Fruit fly (Drosophila melanogaster) whole organism, embryonic: ENCODE data around the gene CG14966.

Experiments
- CG10321 ChIP-seq: fragments of 200-800 bp; sonication (Bioruptor generic); IDR thresholded peaks from 2 replicates; pipeline ENCODE4 v1.3.6; 2022; ENCODE audit warnings: missing biosample characterization, missing genetic modification characterization
- CG11456 ChIP-seq: fragments of 200-800 bp; sonication (Bioruptor generic); IDR thresholded peaks from 3 replicates; pipeline ENCODE4 v1.3.6; 2022; ENCODE audit warnings: missing biosample characterization, missing genetic modification characterization
- CG12769 ChIP-seq: fragments of 200-800 bp; sonication (Bioruptor generic); optimal IDR thresholded peaks from 2 replicates; lab custom pipeline; 2019; ENCODE audit warnings: missing biosample characterization, mild to moderate bottlenecking, missing genetic modification characterization, moderate library complexity
- CG13424 ChIP-seq: fragments of 200-800 bp; sonication (Bioruptor generic); optimal IDR thresholded peaks from 2 replicates; lab custom pipeline; 2019; ENCODE audit warnings: missing biosample characterization, mild to moderate bottlenecking, missing genetic modification characterization, moderate library complexity
- CG15514 ChIP-seq: fragments of 200-800 bp; sonication (Bioruptor generic); optimal IDR thresholded peaks from 3 replicates; lab custom pipeline; 2017; ENCODE audit warnings: missing biosample characterization, missing genetic modification characterization, mild to moderate bottlenecking, moderate library complexity, missing genetic modification reagents
- CG17361 ChIP-seq: fragments of 200-800 bp; sonication (Bioruptor generic); IDR thresholded peaks from 3 replicates; pipeline ENCODE4 v1.3.6; 2022; ENCODE audit warnings: missing biosample characterization, missing genetic modification characterization
- CG17612 ChIP-seq: fragments of 200-800 bp; sonication (Bioruptor generic); IDR thresholded peaks from 2 replicates; pipeline ENCODE4 v1.3.6; 2022; ENCODE audit warnings: missing biosample characterization, missing genetic modification characterization
- CG1792 ChIP-seq: fragments of 200-800 bp; sonication (Bioruptor generic); optimal IDR thresholded peaks from 2 replicates; lab custom pipeline; 2016; ENCODE audit warnings: missing biosample characterization, missing genetic modification characterization
- CG2120 ChIP-seq: fragments of 200-800 bp; sonication (Bioruptor generic); optimal IDR thresholded peaks from 3 replicates; lab custom pipeline; 2016; ENCODE audit warnings: missing biosample characterization, missing genetic modification characterization
- CG2875 ChIP-seq: fragments of 200-800 bp; sonication (Bioruptor generic); optimal IDR thresholded peaks from 2 replicates; lab custom pipeline; 2017; ENCODE audit warnings: missing biosample characterization, mild to moderate bottlenecking, missing genetic modification characterization, missing genetic modification reagents
- CG30431 ChIP-seq: fragments of 200-800 bp; sonication (Bioruptor generic); optimal IDR thresholded peaks from 2 replicates; lab custom pipeline; 2017; ENCODE audit warnings: missing biosample characterization, missing genetic modification characterization
- CG43689 ChIP-seq: fragments of 200-800 bp; sonication (Bioruptor generic); IDR thresholded peaks from 2 replicates; pipeline ENCODE4 v1.3.6; 2022; ENCODE audit warnings: missing biosample characterization, missing genetic modification characterization
- CG4617 ChIP-seq: fragments of 200-800 bp; sonication (Bioruptor generic); optimal IDR thresholded peaks from 3 replicates; lab custom pipeline; 2016; ENCODE audit warnings: missing biosample characterization, missing genetic modification characterization, borderline replicate concordance
- CG6813 ChIP-seq: fragments of 200-800 bp; sonication (Bioruptor generic); optimal IDR thresholded peaks from 2 replicates; lab custom pipeline; 2017; ENCODE audit warnings: missing biosample characterization, missing genetic modification characterization, mild to moderate bottlenecking, moderate library complexity, missing genetic modification reagents
- CG7786 ChIP-seq: fragments of 200-800 bp; sonication (Bioruptor generic); optimal IDR thresholded peaks from 2 replicates; lab custom pipeline; 2016; ENCODE audit warnings: missing biosample characterization, missing genetic modification characterization
- CG9817 ChIP-seq: fragments of 200-800 bp; sonication (Bioruptor generic); optimal IDR thresholded peaks from 2 replicates; lab custom pipeline; 2018; ENCODE audit warnings: missing biosample characterization, mild to moderate bottlenecking, missing genetic modification characterization, moderate library complexity
- CkIIα-i1 ChIP-seq: fragments of 200-800 bp; sonication (Bioruptor generic); IDR thresholded peaks from 2 replicates; pipeline ENCODE4 v1.3.6; 2022; ENCODE audit warnings: missing biosample characterization, missing genetic modification characterization
- Dbx ChIP-seq: fragments of 200-800 bp; sonication (Bioruptor generic); IDR thresholded peaks from 3 replicates; pipeline ENCODE4 v1.3.6; 2022; ENCODE audit warnings: missing biosample characterization, missing genetic modification characterization
- E2f1 ChIP-seq: fragments of 200-800 bp; sonication (Bioruptor generic); IDR thresholded peaks from 2 replicates; pipeline ENCODE4 v1.3.6; 2022; ENCODE audit warnings: missing biosample characterization, missing genetic modification characterization
- Eip74EF ChIP-seq, 2 experiments: fragments of 200-800 bp in 1 of 2; fragments of >200 bp in 1 of 2; sonication (Bioruptor generic) in 1 of 2; optimal IDR thresholded peaks; 2 replicates each; lab custom pipeline; 2017 to 2019; ENCODE audit warnings: missing biosample characterization in 2 of 2, missing genetic modification characterization in 2 of 2, mild to moderate bottlenecking in 1 of 2, moderate library complexity in 1 of 2
- Gsc ChIP-seq: fragments of 200-800 bp; sonication (Bioruptor generic); IDR thresholded peaks from 2 replicates; pipeline ENCODE4 v1.3.6; 2022; ENCODE audit warnings: missing biosample characterization, missing genetic modification characterization
- HmgD ChIP-seq: fragments of 200-800 bp; sonication (Bioruptor generic); optimal IDR thresholded peaks from 3 replicates; lab custom pipeline; 2016; ENCODE audit warnings: missing biosample characterization, missing genetic modification characterization
- Hsf ChIP-seq: fragments of 200-800 bp; sonication (Bioruptor generic); optimal IDR thresholded peaks from 3 replicates; lab custom pipeline; 2016; ENCODE audit warnings: missing biosample characterization, missing genetic modification characterization
- Mrtf ChIP-seq: fragments of 200-800 bp; sonication (Bioruptor generic); IDR thresholded peaks from 3 replicates; pipeline ENCODE4 v1.3.6; 2022; ENCODE audit warnings: missing biosample characterization, missing genetic modification characterization
- NC2β ChIP-seq: fragments of 200-800 bp; sonication (Bioruptor generic); optimal IDR thresholded peaks from 2 replicates; lab custom pipeline; 2016; ENCODE audit warnings: missing biosample characterization, missing genetic modification characterization
- Nf-YB ChIP-seq: fragments of 200-800 bp; sonication (Bioruptor generic); optimal IDR thresholded peaks from 3 replicates; lab custom pipeline; 2019; ENCODE audit warnings: missing biosample characterization, mild to moderate bottlenecking, missing genetic modification characterization, moderate library complexity
- Optix ChIP-seq: fragments of 200-800 bp; sonication (Bioruptor generic); IDR thresholded peaks from 3 replicates; pipeline ENCODE4 v1.3.6; 2022; ENCODE audit warnings: missing biosample characterization, missing genetic modification characterization
- PHDP ChIP-seq: fragments of 200-800 bp; sonication (Bioruptor generic); optimal IDR thresholded peaks from 3 replicates; lab custom pipeline; 2018; ENCODE audit warnings: missing biosample characterization, mild to moderate bottlenecking, missing genetic modification characterization, moderate library complexity
- Rfx ChIP-seq: fragments of 200-800 bp; sonication (Bioruptor generic); IDR thresholded peaks from 2 replicates; pipeline ENCODE4 v1.3.6; 2022; ENCODE audit warnings: missing biosample characterization, missing genetic modification characterization
- Tbp ChIP-seq: fragments of >200 bp; optimal IDR thresholded peaks from 2 replicates; lab custom pipeline; 2018; ENCODE audit warnings: missing biosample characterization, missing genetic modification characterization
- bowl ChIP-seq: fragments of 200-800 bp; sonication (Bioruptor generic); IDR thresholded peaks from 2 replicates; pipeline ENCODE4 v1.3.6; 2022; ENCODE audit warnings: missing biosample characterization, missing genetic modification characterization
- corto ChIP-seq: fragments of 200-800 bp; sonication (Bioruptor generic); optimal IDR thresholded peaks from 2 replicates; lab custom pipeline; 2016; ENCODE audit warnings: missing biosample characterization, mild to moderate bottlenecking, missing genetic modification characterization, moderate library complexity
- crol ChIP-seq: fragments of 200-800 bp; sonication (Bioruptor generic); IDR thresholded peaks from 2 replicates; pipeline ENCODE4 v1.3.6; 2022; ENCODE audit warnings: missing biosample characterization, missing genetic modification characterization
- fd3F ChIP-seq: fragments of 200-800 bp; sonication (Bioruptor generic); optimal IDR thresholded peaks from 2 replicates; lab custom pipeline; 2018; ENCODE audit warnings: missing biosample characterization, mild to moderate bottlenecking, missing genetic modification characterization, moderate library complexity
- fd64A ChIP-seq: fragments of 200-800 bp; sonication (Bioruptor generic); optimal IDR thresholded peaks from 3 replicates; lab custom pipeline; 2018; ENCODE audit warnings: missing biosample characterization, mild to moderate bottlenecking, missing genetic modification characterization
- gcm ChIP-seq: fragments of 200-800 bp; sonication (Bioruptor generic); optimal IDR thresholded peaks from 2 replicates; lab custom pipeline; 2019; ENCODE audit warnings: missing biosample characterization, mild to moderate bottlenecking, missing genetic modification characterization, moderate library complexity
- h ChIP-seq: fragments of >200 bp; optimal IDR thresholded peaks from 2 replicates; lab custom pipeline; 2017
- ham ChIP-seq: fragments of 200-800 bp; sonication (Bioruptor generic); IDR thresholded peaks from 2 replicates; pipeline ENCODE4 v1.3.6; 2022; ENCODE audit warnings: missing biosample characterization, missing genetic modification characterization
- kni ChIP-seq: fragments of 200-800 bp; sonication (Bioruptor generic); optimal IDR thresholded peaks from 3 replicates; lab custom pipeline; 2017; ENCODE audit warnings: mild to moderate bottlenecking, missing biosample characterization, missing genetic modification reagents, missing genetic modification characterization
- knrl ChIP-seq: fragments of 200-800 bp; sonication (Bioruptor generic); IDR thresholded peaks from 3 replicates; pipeline ENCODE4 v1.3.6; 2022; ENCODE audit warnings: missing biosample characterization, missing genetic modification characterization; ENCODE audit not compliant: partially characterized antibody
- lilli ChIP-seq: fragments of 200-800 bp; sonication (Bioruptor generic); optimal IDR thresholded peaks from 3 replicates; lab custom pipeline; 2016; ENCODE audit warnings: missing biosample characterization, missing genetic modification characterization
- mam ChIP-seq: fragments of 200-800 bp; sonication (Bioruptor generic); optimal IDR thresholded peaks from 3 replicates; lab custom pipeline; 2016; ENCODE audit warnings: missing biosample characterization, missing genetic modification characterization
- pros ChIP-seq: fragments of 200-800 bp; sonication (Bioruptor generic); optimal IDR thresholded peaks from 3 replicates; lab custom pipeline; 2019; ENCODE audit warnings: missing biosample characterization, mild to moderate bottlenecking, missing genetic modification characterization, moderate library complexity
- pum ChIP-seq: fragments of 200-800 bp; sonication (Bioruptor generic); optimal IDR thresholded peaks from 2 replicates; lab custom pipeline; 2016; ENCODE audit warnings: missing biosample characterization, missing genetic modification characterization
- sens ChIP-seq: fragments of 200-800 bp; sonication (Bioruptor generic); peaks from one replicate; lab custom pipeline; 2016; ENCODE audit warnings: missing biosample characterization, missing genetic modification characterization
- sna ChIP-seq: fragments of 200-800 bp; sonication (Bioruptor generic); IDR thresholded peaks from 2 replicates; pipeline ENCODE4 v1.3.6; 2022; ENCODE audit warnings: missing biosample characterization, missing genetic modification characterization; ENCODE audit not compliant: partially characterized antibody
- stwl ChIP-seq: fragments of 200-800 bp; sonication (Bioruptor generic); optimal IDR thresholded peaks from 3 replicates; lab custom pipeline; 2018; ENCODE audit warnings: missing biosample characterization, mild to moderate bottlenecking, missing genetic modification characterization, moderate library complexity
- sug ChIP-seq: fragments of 200-800 bp; optimal IDR thresholded peaks from 2 replicates; lab custom pipeline; 2019; ENCODE audit warnings: missing biosample characterization, mild to moderate bottlenecking, missing genetic modification characterization, moderate library complexity
- toy ChIP-seq: fragments of 200-800 bp; sonication (Bioruptor generic); IDR thresholded peaks from 2 replicates; pipeline ENCODE4 v1.3.6; 2022; ENCODE audit warnings: missing biosample characterization, missing genetic modification characterization
- tx ChIP-seq: fragments of 200-800 bp; sonication (Bioruptor generic); optimal IDR thresholded peaks from 2 replicates; lab custom pipeline; 2016; ENCODE audit warnings: missing biosample characterization, missing genetic modification characterization

Gene CG14966

DNA sequence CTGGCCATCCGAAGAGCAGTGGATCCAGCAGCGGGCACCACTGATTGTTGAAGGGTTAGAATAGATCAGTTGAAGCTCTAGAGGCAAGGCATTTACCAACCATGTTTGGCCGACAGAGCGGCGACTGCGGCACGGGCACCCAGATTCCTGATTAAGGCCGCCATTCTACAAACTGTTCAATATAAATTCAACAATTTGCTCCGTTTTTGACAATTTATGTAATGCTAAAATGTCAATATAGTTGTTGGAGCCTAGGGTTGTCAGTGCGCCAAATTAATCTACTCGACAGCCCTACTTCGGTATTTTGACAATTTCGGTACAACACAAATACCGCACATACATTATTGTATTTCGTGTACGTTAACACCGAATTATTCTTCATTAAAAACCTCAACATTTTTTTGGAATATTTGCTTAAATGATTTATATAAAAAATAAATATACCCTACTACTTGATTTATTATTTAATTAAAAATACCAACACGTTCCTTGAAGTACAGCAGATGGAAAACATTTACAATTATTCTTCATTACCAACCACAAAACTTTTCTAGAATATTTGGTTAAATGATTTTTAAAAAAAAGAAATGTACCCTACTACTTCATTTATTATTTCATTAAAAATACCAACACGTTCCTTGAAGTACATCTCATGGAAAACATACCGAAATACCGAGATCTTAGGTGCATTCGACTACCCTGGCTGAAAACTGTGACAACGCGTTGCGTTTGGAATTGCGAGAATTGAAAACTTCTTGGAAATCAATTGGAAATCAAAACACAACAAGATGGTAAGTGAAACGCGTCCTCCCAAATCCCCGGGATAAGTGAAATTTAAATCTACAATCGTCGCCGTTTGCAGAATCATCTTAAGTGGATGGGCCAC is 37.9 kb downstream of the CG14966 start, which contains the start of the genes ND-30 and CG15812 (continued):
- TF ChIP-seq CG7786 (GFP tag; lab: Kevin White, UChicago), result no peak
- TF ChIP-seq stwl (tag; lab: Kevin White, UChicago), result peak; percentile 46
- no peak for TF ChIP-seq CG1792 (GFP tag; lab: Kevin White, UChicago)
- TF ChIP-seq HmgD (GFP tag; lab: Kevin White, UChicago), result no peak
- no peak for TF ChIP-seq CG9817 (tag; lab: Kevin White, UChicago)
- TF ChIP-seq CG12769 (tag; lab: Kevin White, UChicago), result no peak
- TF ChIP-seq mam (GFP tag; lab: Kevin White, UChicago), result no peak
- TF ChIP-seq CG2120 (GFP tag; lab: Kevin White, UChicago), result peak; percentile 7
- no peak for TF ChIP-seq Nf-YB (GFP tag; lab: Kevin White, UChicago)
- no peak for TF ChIP-seq fd64A
- TF ChIP-seq knrl (GFP tag; lab: Robert Waterston, UW), result no peak
- no peak for TF ChIP-seq ham
- TF ChIP-seq CG6813 (GFP tag; lab: Kevin White, UChicago), result no peak
- peak; percentile 38 for TF ChIP-seq CG13424
- TF ChIP-seq sug (tag; lab: Kevin White, UChicago), result peak; percentile 30
- TF ChIP-seq CkIIα-i1, result no peak
- no peak for TF ChIP-seq CG2875 (GFP tag; lab: Kevin White, UChicago)
- no peak for TF ChIP-seq PHDP (tag; lab: Kevin White, UChicago)
- no peak for TF ChIP-seq Hsf
- peak; percentile 47 for TF ChIP-seq CG4617 (GFP tag; lab: Kevin White, UChicago)
- TF ChIP-seq gcm, result no peak
- TF ChIP-seq CG43689, result no peak
- TF ChIP-seq Eip74EF (GFP tag; optimal IDR thresholded peaks at IDR 0.05; lab: Kevin White, UChicago), result no peak
- TF ChIP-seq NC2β (GFP tag; lab: Kevin White, UChicago), result no peak
- TF ChIP-seq Dbx (GFP tag; lab: Robert Waterston, UW), result no peak
- no peak for TF ChIP-seq Gsc (GFP tag; lab: Robert Waterston, UW)
- TF ChIP-seq sna (GFP tag; lab: Robert Waterston, UW), result no peak
- TF ChIP-seq corto (GFP tag; lab: Kevin White, UChicago), result no peak
- TF ChIP-seq CG15514 (GFP tag; lab: Kevin White, UChicago), result peak; percentile 11
- no peak for TF ChIP-seq Tbp (GFP tag; lab: Kevin White, UChicago)
- TF ChIP-seq Rfx, result peak; percentile 22; the same call in 1 of the 2 replicates
- no peak for TF ChIP-seq kni (GFP tag; lab: Kevin White, UChicago)
- no peak for TF ChIP-seq fd3F
- TF ChIP-seq CG17612, result no peak
- no peak for TF ChIP-seq h
- no peak for TF ChIP-seq toy
- TF ChIP-seq tx (GFP tag; lab: Kevin White, UChicago), result no peak
- TF ChIP-seq Mrtf (GFP tag; lab: Robert Waterston, UW), result no peak
- no peak for TF ChIP-seq CG11456 (GFP tag; lab: Robert Waterston, UW)
- TF ChIP-seq crol, result no peak
- no peak for TF ChIP-seq CG10321 (GFP tag; lab: Robert Waterston, UW)
- TF ChIP-seq CG17361 (GFP tag; lab: Robert Waterston, UW), result no peak; the same call in 2 of the 3 replicates
- no peak for TF ChIP-seq pros (GFP tag; lab: Kevin White, UChicago)
- TF ChIP-seq pum (GFP tag; lab: Kevin White, UChicago), result no peak
- TF ChIP-seq lilli (GFP tag; lab: Kevin White, UChicago), result peak; percentile 11
- no peak for TF ChIP-seq bowl (GFP tag; lab: Robert Waterston, UW)
- peak; percentile 87 for TF ChIP-seq sens (GFP tag; lab: Kevin White, UChicago)
- no peak for TF ChIP-seq Optix
- no peak for TF ChIP-seq CG30431 (GFP tag; lab: Kevin White, UChicago)
- no peak for TF ChIP-seq E2f1
